Fruit fly (Drosophila melanogaster) whole organism, pupa: ENCODE results near the gene CG43367.

ENCODE experiments used
- CG8159 ChIP-seq: fragments of 200-800 bp; sonication (Bioruptor generic); optimal IDR thresholded peaks from 3 replicates; lab custom pipeline; 2018; ENCODE audit warnings: missing biosample characterization, mild to moderate bottlenecking, missing genetic modification characterization, moderate library complexity
- fd96Ca ChIP-seq: fragments of 200-800 bp; sonication (Bioruptor generic); IDR thresholded peaks from 3 replicates; pipeline ENCODE4 v1.3.6; 2022; ENCODE audit warnings: missing biosample characterization, missing genetic modification characterization

DNA sequence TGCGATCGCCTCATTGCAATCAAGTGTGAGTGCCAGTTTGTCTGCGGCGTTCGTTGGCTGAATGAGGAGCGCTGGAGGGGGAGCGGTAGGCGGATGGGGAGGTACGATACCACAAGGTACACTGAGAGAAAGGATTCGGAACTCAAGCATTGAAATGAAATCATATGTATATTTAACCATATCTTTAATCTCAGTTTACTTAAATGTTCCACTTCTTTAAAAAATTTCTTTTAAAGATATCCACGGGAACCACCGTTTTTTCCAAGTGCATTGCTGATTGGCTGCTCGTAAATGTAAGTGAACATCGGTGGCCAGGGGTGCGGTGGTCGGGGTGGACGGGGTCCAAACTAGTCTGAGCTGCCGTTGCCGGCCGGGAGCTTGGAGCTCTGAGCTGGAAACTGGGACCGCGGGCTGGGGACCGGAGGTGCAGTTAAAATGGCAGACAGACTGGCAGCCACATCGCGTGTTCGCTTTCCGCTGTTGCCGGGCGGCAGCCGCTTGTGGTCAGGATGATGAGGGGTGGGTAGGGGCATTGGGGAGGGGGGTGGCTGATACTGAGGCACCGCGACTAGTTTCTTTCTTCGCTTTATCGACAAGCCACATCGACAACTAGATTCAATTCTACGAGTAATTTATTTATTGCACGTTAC is 34.5 kb downstream of the CG43367 start:
- peak; percentile 99 for TF ChIP-seq CG8159 (tag; lab: Kevin White, UChicago)
- TF ChIP-seq fd96Ca (GFP tag; lab: Robert Waterston, UW): peak; percentile 99
